Worm (Caenorhabditis elegans) whole organism, L4 larva: ENCODE results near the gene srh-148.

Source experiments
- daf-12 ChIP-seq: fragments of 150-350 bp; optimal IDR thresholded peaks from 2 replicates; lab custom pipeline; 2014; ENCODE audit warnings: missing biosample characterization, missing genetic modification reagents, missing genetic modification characterization
- lin-13 ChIP-seq: fragments of 150-350 bp; optimal IDR thresholded peaks from 2 replicates; lab custom pipeline; 2014; ENCODE audit warnings: missing biosample characterization, missing genetic modification reagents, missing genetic modification characterization
- nhr-28 ChIP-seq: fragments of 150-350 bp; optimal IDR thresholded peaks from 2 replicates; lab custom pipeline; 2014; ENCODE audit warnings: missing biosample characterization, missing genetic modification characterization
- php-3 ChIP-seq: fragments of 200-800 bp; sonication (Bioruptor generic); IDR thresholded peaks from 2 replicates; pipeline ENCODE4 v1.3.6; 2022; ENCODE audit warnings: missing genetic modification reagents, missing genetic modification characterization, missing compliant biosample characterization
- ztf-11 ChIP-seq: fragments of 150-350 bp; optimal IDR thresholded peaks from 2 replicates; lab custom pipeline; 2014; ENCODE audit warnings: missing biosample characterization, missing genetic modification characterization

DNA sequence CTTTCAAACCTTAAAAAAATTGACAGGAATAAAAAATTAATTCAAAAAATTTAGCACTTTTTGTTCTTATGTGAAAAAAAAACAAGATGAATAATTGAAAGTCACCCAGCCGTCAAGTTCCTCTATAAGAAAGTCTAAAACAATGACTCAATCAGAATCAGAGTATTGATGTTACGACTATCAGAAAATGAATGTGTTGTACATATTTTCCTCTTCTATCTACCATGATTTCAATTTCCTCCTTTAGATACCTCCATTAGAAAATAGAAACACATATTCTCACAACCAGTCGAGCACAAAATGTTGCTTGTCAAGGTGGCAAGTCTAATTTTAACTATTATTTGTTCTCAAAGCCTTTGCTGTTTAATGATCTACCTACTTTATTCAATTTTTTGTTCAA lies 38.2 kb downstream of the srh-148 start, which contains the start of gene srbc-48:
- no peak for TF ChIP-seq ztf-11
- TF ChIP-seq php-3 (GFP tag; lab: Robert Waterston, UW): no peak
- TF ChIP-seq lin-13 (GFP tag; lab: Kevin White, UChicago): no peak
- TF ChIP-seq nhr-28 (tag; lab: Kevin White, UChicago): no peak
- no peak for TF ChIP-seq daf-12 (tag; lab: Kevin White, UChicago)
